Fruit fly (Drosophila melanogaster): ENCODE results near the gene CG9967.

CG9967 gene

dm6 chr2L:2371406-2372111 lies 14.4 kb upstream of the CG9967 start, which contains the start of gene CG3597:
Gene CG3597 (minus strand): TSS chr2L:2371524.
- TF ChIP-seq Pdp1 (GFP tag; optimal IDR thresholded peaks at IDR 0.05) (peak in 1 of 2 experiments; percentile 14), CG2875 (GFP tag; optimal IDR thresholded peaks at IDR 0.05) (no peak), exex (tag; optimal IDR thresholded peaks at IDR 0.05) (peak; percentile 51), tna (GFP tag; IDR thresholded peaks at IDR 0.05; ENCODE audit: partially characterized antibody) (no peak), crp (GFP tag; optimal IDR thresholded peaks at IDR 0.05) (no peak), CG15479 (GFP tag; optimal IDR thresholded peaks at IDR 0.05) (peak; percentile 11)

DNA sequence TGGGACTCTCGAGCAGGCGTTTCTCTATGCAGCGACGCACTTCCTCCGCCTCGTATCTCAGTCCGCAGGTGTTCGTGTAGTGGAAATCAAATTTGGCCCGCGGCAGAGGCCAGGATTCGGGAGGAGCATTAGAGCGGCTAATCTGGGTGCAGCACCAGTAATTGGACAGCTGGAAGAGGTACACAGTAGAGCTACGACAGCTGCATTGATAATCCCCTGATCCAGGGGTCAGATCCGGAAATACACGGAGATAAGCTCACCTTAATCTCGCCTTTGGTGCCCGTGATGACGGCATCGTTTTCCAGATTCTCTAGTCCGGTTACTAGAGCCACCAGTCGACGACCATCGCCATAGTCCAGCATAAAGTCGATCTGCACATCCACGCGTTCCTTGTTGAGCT lies 13.2 kb upstream of the CG9967 start:
- TF ChIP-seq D (optimal IDR thresholded peaks at IDR 0.05) (no peak), D (GFP tag; optimal IDR thresholded peaks at IDR 0.05) (no peak), vvl (GFP tag; IDR thresholded peaks at IDR 0.05) (no peak), sim (GFP tag; IDR thresholded peaks at IDR 0.05) (no peak), pum (GFP tag; optimal IDR thresholded peaks at IDR 0.05) (no peak), CG6254 (GFP tag; optimal IDR thresholded peaks at IDR 0.05) (no peak), lilli (GFP tag; optimal IDR thresholded peaks at IDR 0.05) (no peak)

DNA sequence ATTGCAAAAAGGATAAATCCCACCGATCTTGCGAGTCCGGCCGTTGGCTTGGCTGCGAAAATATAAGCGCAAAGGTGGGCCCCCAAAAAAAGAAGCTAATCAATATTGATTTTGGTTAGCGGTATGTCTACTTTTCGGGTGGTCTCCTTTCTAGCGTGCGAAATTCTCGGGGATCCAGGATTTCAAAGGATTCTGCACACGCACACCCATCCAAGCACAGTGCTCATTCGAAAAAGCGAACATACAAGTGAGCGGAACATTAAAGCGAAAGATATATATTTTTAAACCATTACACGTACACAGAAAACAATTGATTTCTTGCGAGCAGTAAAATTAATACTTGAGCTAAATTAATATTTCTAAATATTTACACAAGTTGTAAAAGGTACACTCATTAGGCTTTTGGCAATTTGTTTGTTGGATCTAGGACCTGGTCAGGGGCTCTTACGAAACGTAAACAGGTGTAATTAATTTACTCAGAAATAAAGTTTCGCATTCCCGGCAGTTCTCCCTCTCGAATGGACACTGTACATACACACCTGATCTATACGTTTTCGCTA lies 8.6 kb upstream of the CG9967 start:
- TF ChIP-seq CG33557 (GFP tag; optimal IDR thresholded peaks at IDR 0.05) (no peak), CG34422 (GFP tag; IDR thresholded peaks at IDR 0.05) (0 out of 3 replicates have a peak, but pooled peaks have one; percentile 19), BtbVII (GFP tag; optimal IDR thresholded peaks at IDR 0.05) (peak; percentile 41), sisA (GFP tag; IDR thresholded peaks at IDR 0.05) (peak; percentile 24; the same call in 1 of the 2 replicates), tup (GFP tag; optimal IDR thresholded peaks at IDR 0.05) (no peak), seq (GFP tag; IDR thresholded peaks at IDR 0.05) (0 out of 2 replicates have a peak, but pooled peaks have one; percentile 19), CG18262 (tag; optimal IDR thresholded peaks at IDR 0.05) (peak; percentile 11), Atf6 (GFP tag; IDR thresholded peaks at IDR 0.05) (0 out of 2 replicates have a peak, but pooled peaks have one; percentile 24), grau (tag; optimal IDR thresholded peaks at IDR 0.05) (peak; percentile 69), prd (optimal IDR thresholded peaks at IDR 0.05) (no peak), prd (GFP tag; IDR thresholded peaks at IDR 0.05) (peak; percentile 25; the same call in 1 of the 3 replicates), CG17359 (tag; optimal IDR thresholded peaks at IDR 0.05) (peak; percentile 6), cg (GFP tag; optimal IDR thresholded peaks at IDR 0.05) (peak; percentile 47), gce (GFP tag; IDR thresholded peaks at IDR 0.05) (0 out of 3 replicates have a peak, but pooled peaks have one; percentile 12), CG7745 (tag; optimal IDR thresholded peaks at IDR 0.05) (no peak), onecut (GFP tag; IDR thresholded peaks at IDR 0.05) (0 out of 2 replicates have a peak, but pooled peaks have one; percentile 11), sens (GFP tag) (peak; percentile 80), CG15479 (GFP tag; optimal IDR thresholded peaks at IDR 0.05) (peak; percentile 36), CG4328 (GFP tag; optimal IDR thresholded peaks at IDR 0.05) (no peak), zen (tag; optimal IDR thresholded peaks at IDR 0.05) (no peak), corto (GFP tag; optimal IDR thresholded peaks at IDR 0.05) (peak; percentile 2), ci (GFP tag; IDR thresholded peaks at IDR 0.05) (no peak), Med (GFP tag) (peak; percentile 60)
